Worm (Caenorhabditis elegans): Measurements from ENCODE around the gene F19C7.3.
A peak's percentile ranks its signal among the peaks of the same experiment; 100 is the strongest.

The F19C7.3 gene

ce11 chrIV:4599352-4600004, 2.6 kb downstream of the F19C7.3 start, which contains the start of gene F19C7.2:
Gene F19C7.2, plus strand, starts transcription at chrIV:4599954.
- TF ChIP-seq unc-98 (GFP tag; IDR thresholded peaks at IDR 0.05) (no peak), nhr-85 (tag) (peak; percentile 28), elt-2 (tag; optimal IDR thresholded peaks at IDR 0.05) (peak; percentile 71), ets-5 (GFP tag; IDR thresholded peaks at IDR 0.05) (no peak)

DNA sequence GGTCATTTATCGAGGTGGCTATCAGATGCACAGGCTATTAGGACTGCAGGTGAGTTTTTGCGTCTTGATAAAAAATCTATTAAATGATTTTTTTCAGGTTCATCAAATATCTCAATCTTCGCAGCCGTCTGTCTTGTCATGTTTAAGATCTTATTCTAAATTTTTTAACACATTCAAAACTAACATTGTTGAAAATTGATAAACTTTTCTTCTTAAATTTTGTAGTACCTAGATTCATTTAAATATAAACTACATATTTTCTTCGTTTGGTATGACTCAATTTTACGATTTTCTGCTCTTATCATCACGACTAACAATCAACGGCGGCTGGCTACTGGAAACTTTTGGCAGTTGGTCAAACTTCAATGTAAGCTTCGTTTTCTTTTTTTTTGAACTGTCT, 5.6 kb downstream of the F19C7.3 start, which contains the start of gene F19C7.4:
Gene F19C7.4, plus strand, starts transcription at position 301 of the 400 bp plus-strand sequence.
- TF ChIP-seq fkh-10 (GFP tag; optimal IDR thresholded peaks at IDR 0.05) (no peak), snpc-4 (tag; optimal IDR thresholded peaks at IDR 0.05) (no peak), skn-1 (tag; optimal IDR thresholded peaks at IDR 0.05) (no peak), aha-1 (tag; optimal IDR thresholded peaks at IDR 0.05) (no peak), unc-62 (GFP tag; optimal IDR thresholded peaks at IDR 0.05) (no peak), sup-37 (GFP tag; optimal IDR thresholded peaks at IDR 0.05) (no peak), lin-13 (GFP tag; optimal IDR thresholded peaks at IDR 0.05) (no peak), efl-1 (optimal IDR thresholded peaks at IDR 0.05) (no peak), efl-1 (GFP tag; optimal IDR thresholded peaks at IDR 0.05 in 1 of 2) (peak in 1 of 2 experiments; percentile 67)

DNA sequence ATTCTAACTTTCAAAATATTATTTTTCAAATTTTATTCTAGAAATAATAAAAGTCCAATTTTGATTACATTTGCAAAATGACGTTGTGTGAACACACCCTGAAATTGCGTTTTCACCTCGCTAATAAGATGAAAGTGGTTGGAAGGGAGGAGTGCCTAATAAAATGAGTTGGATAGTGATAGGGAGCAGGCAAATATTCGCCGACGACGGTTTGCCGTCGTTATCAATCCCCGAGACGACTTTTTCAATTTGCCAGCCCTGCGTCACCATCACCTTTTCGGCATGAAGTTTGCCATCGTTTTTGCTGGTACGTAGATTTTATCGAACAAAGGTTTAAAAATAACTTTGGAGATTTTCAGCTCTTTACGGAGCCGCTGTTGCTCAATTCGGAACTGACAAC, 8.7 kb downstream of the F19C7.3 start, which contains the start of gene nspg-10:
Gene nspg-10, plus strand, starts transcription at position 179 of the 400 bp plus-strand sequence.
- TF ChIP-seq pax-3 (tag; optimal IDR thresholded peaks at IDR 0.05) (no peak), elt-2 (tag; optimal IDR thresholded peaks at IDR 0.05) (peak; percentile 34), efl-3 (GFP tag; optimal IDR thresholded peaks at IDR 0.05) (no peak), nhr-84 (tag; optimal IDR thresholded peaks at IDR 0.05) (no peak)

- TF ChIP-seq mef-2 (tag; optimal IDR thresholded peaks at IDR 0.05) = no peak
- TF ChIP-seq lin-14 (GFP tag; optimal IDR thresholded peaks at IDR 0.05) = no peak
- no peak for TF ChIP-seq pax-3 (tag; optimal IDR thresholded peaks at IDR 0.05)
- TF ChIP-seq C34B4.2 (tag; optimal IDR thresholded peaks at IDR 0.05) = no peak
- TF ChIP-seq fkh-10 (GFP tag; optimal IDR thresholded peaks at IDR 0.05) = no peak
- TF ChIP-seq alr-1 (tag; optimal IDR thresholded peaks at IDR 0.05; ENCODE audit: borderline replicate concordance) = no peak
Measured at ce11 chrIV:4608661-4609060, 11.7 kb downstream of the F19C7.3 start.

ce11 chrIV:4609568-4609967, 12.6 kb downstream of the F19C7.3 start, which contains the start of gene col-110:
Gene col-110, minus strand, starts transcription at chrIV:4609668.
- TF ChIP-seq mdl-1 (tag; optimal IDR thresholded peaks at IDR 0.05) (no peak), ets-5 (GFP tag; IDR thresholded peaks at IDR 0.05) (no peak), pag-3 (tag; optimal IDR thresholded peaks at IDR 0.05; ENCODE audit: borderline replicate concordance, insufficient read depth) (no peak), rnt-1 (tag; optimal IDR thresholded peaks at IDR 0.05) (no peak), hpl-2 (GFP tag; optimal IDR thresholded peaks at IDR 0.05) (no peak), lir-3 (tag; optimal IDR thresholded peaks at IDR 0.05; ENCODE audit: poor library complexity) (no peak), pqm-1 (tag; optimal IDR thresholded peaks at IDR 0.05) (no peak), ceh-88 (GFP tag; IDR thresholded peaks at IDR 0.05) (no peak), nhr-85 (tag) (no peak), sox-4 (tag; optimal IDR thresholded peaks at IDR 0.05) (no peak), unc-86 (tag; optimal IDR thresholded peaks at IDR 0.05) (no peak), fkh-4 (tag; optimal IDR thresholded peaks at IDR 0.05; ENCODE audit: borderline replicate concordance) (no peak), dsc-1 (tag; optimal IDR thresholded peaks at IDR 0.05) (no peak), lin-14 (GFP tag; optimal IDR thresholded peaks at IDR 0.05) (no peak), sptf-1 (tag; optimal IDR thresholded peaks at IDR 0.05) (no peak), snpc-4 (tag; optimal IDR thresholded peaks at IDR 0.05) (no peak), fkh-8 (tag; optimal IDR thresholded peaks at IDR 0.05) (no peak), egl-13 (tag; optimal IDR thresholded peaks at IDR 0.05) (no peak), fos-1 (tag; optimal IDR thresholded peaks at IDR 0.05) (no peak)

Data from whole organism, L1 larva.